Fruit fly (Drosophila melanogaster) whole organism, embryonic: ENCODE data around the gene CG31549.

Experiments
- CG10366 ChIP-seq: fragments of 200-800 bp; sonication (Bioruptor generic); IDR thresholded peaks from 2 replicates; pipeline ENCODE4 v1.3.6; 2022; ENCODE audit warnings: missing biosample characterization, missing genetic modification characterization
- CG12659 ChIP-seq: fragments of 200-800 bp; sonication (Bioruptor generic); optimal IDR thresholded peaks from 3 replicates; lab custom pipeline; 2017; ENCODE audit warnings: mild to moderate bottlenecking, missing biosample characterization, missing genetic modification reagents, missing genetic modification characterization
- CG14667 ChIP-seq: fragments of 200-800 bp; sonication (Bioruptor generic); IDR thresholded peaks from 2 replicates; pipeline ENCODE4 v1.3.6; 2022; ENCODE audit warnings: missing biosample characterization, missing genetic modification characterization
- CG14710 ChIP-seq: fragments of 200-800 bp; sonication (Bioruptor generic); optimal IDR thresholded peaks from 3 replicates; lab custom pipeline; 2019; ENCODE audit warnings: missing biosample characterization, mild to moderate bottlenecking, missing genetic modification characterization, moderate library complexity
- CG1529 ChIP-seq: fragments of 200-800 bp; sonication (Bioruptor generic); optimal IDR thresholded peaks from 3 replicates; lab custom pipeline; 2018; ENCODE audit warnings: missing biosample characterization, missing genetic modification characterization
- CG15514 ChIP-seq: fragments of 200-800 bp; sonication (Bioruptor generic); optimal IDR thresholded peaks from 3 replicates; lab custom pipeline; 2017; ENCODE audit warnings: missing biosample characterization, missing genetic modification characterization, mild to moderate bottlenecking, moderate library complexity, missing genetic modification reagents
- CG17328 ChIP-seq: fragments of 200-800 bp; sonication (Bioruptor generic); IDR thresholded peaks from 2 replicates; pipeline ENCODE4 v1.3.6; 2022; ENCODE audit warnings: missing biosample characterization, missing genetic modification characterization
- CG17568 ChIP-seq: fragments of 200-800 bp; sonication (Bioruptor generic); optimal IDR thresholded peaks from 2 replicates; lab custom pipeline; 2018; ENCODE audit warnings: missing biosample characterization, mild to moderate bottlenecking, missing genetic modification characterization, moderate library complexity
- CG17802 ChIP-seq: fragments of 200-800 bp; sonication (Bioruptor generic); optimal IDR thresholded peaks from 2 replicates; lab custom pipeline; 2018; ENCODE audit warnings: missing biosample characterization, mild to moderate bottlenecking, missing genetic modification characterization, moderate library complexity
- CG17829 ChIP-seq: fragments of 200-800 bp; optimal IDR thresholded peaks from 2 replicates; lab custom pipeline; 2019; ENCODE audit warnings: missing biosample characterization, mild to moderate bottlenecking, missing genetic modification characterization, moderate library complexity
- CG17912 ChIP-seq: fragments of 200-800 bp; sonication (Bioruptor generic); optimal IDR thresholded peaks from 2 replicates; lab custom pipeline; 2018; ENCODE audit warnings: missing biosample characterization, mild to moderate bottlenecking, missing genetic modification characterization
- CG2129 ChIP-seq: fragments of 200-800 bp; sonication (Bioruptor generic); IDR thresholded peaks from 2 replicates; pipeline ENCODE4 v1.3.6; 2022; ENCODE audit warnings: missing biosample characterization, missing genetic modification characterization; ENCODE audit not compliant: partially characterized antibody
- CG2678 ChIP-seq: fragments of 200-800 bp; sonication (Bioruptor generic); optimal IDR thresholded peaks from 3 replicates; lab custom pipeline; 2019; ENCODE audit warnings: missing biosample characterization, mild to moderate bottlenecking, missing genetic modification characterization, moderate library complexity
- CG30403 ChIP-seq: fragments of 200-800 bp; sonication (Bioruptor generic); optimal IDR thresholded peaks from 3 replicates; lab custom pipeline; 2016; ENCODE audit warnings: missing biosample characterization, missing genetic modification characterization
- CG32532 ChIP-seq: fragments of 200-800 bp; sonication (Bioruptor generic); IDR thresholded peaks from 2 replicates; pipeline ENCODE4 v1.3.6; 2022; ENCODE audit warnings: missing biosample characterization, missing genetic modification characterization
- CG4424 ChIP-seq: fragments of 200-800 bp; sonication (Bioruptor generic); optimal IDR thresholded peaks from 3 replicates; lab custom pipeline; 2016; ENCODE audit warnings: missing biosample characterization, missing genetic modification characterization
- CG5245 ChIP-seq: fragments of 200-800 bp; sonication (Bioruptor generic); optimal IDR thresholded peaks from 3 replicates; lab custom pipeline; 2016; ENCODE audit warnings: missing biosample characterization, missing genetic modification characterization
- CG6272 ChIP-seq: fragments of 200-800 bp; sonication (Bioruptor generic); IDR thresholded peaks from 2 replicates; pipeline ENCODE4 v1.3.6; 2022; ENCODE audit warnings: missing biosample characterization, missing genetic modification characterization
- CG8290 ChIP-seq, 3 experiments: fragments of 200-800 bp; sonication (Bioruptor generic); optimal IDR thresholded peaks; 2 replicates each; lab custom pipeline; 2016 to 2019; ENCODE audit warnings: missing biosample characterization in 3 of 3, missing genetic modification characterization in 3 of 3, mild to moderate bottlenecking in 2 of 3, moderate library complexity in 1 of 3
- Dip2 ChIP-seq: fragments of 200-800 bp; sonication (Bioruptor generic); IDR thresholded peaks from 2 replicates; pipeline ENCODE4 v1.3.6; 2022; ENCODE audit warnings: missing biosample characterization, missing genetic modification characterization
- Dip3 ChIP-seq: fragments of 200-800 bp; sonication (Bioruptor generic); optimal IDR thresholded peaks from 3 replicates; lab custom pipeline; 2016; ENCODE audit warnings: missing biosample characterization, missing genetic modification characterization
- HLH3B ChIP-seq: fragments of 200-800 bp; sonication (Bioruptor generic); IDR thresholded peaks from 2 replicates; pipeline ENCODE4 v1.3.6; 2022; ENCODE audit warnings: missing biosample characterization, missing genetic modification characterization
- HLH54F ChIP-seq: fragments of 200-800 bp; sonication (Bioruptor generic); optimal IDR thresholded peaks from 3 replicates; lab custom pipeline; 2016; ENCODE audit warnings: missing biosample characterization, missing genetic modification characterization
- Hmx ChIP-seq: fragments of 200-800 bp; sonication (Bioruptor generic); optimal IDR thresholded peaks from 2 replicates; lab custom pipeline; 2016; ENCODE audit warnings: missing biosample characterization, missing genetic modification characterization
- Hsf ChIP-seq: fragments of 200-800 bp; sonication (Bioruptor generic); optimal IDR thresholded peaks from 3 replicates; lab custom pipeline; 2016; ENCODE audit warnings: missing biosample characterization, missing genetic modification characterization
- MESR4 ChIP-seq: fragments of 200-800 bp; sonication (Bioruptor generic); optimal IDR thresholded peaks from 2 replicates; lab custom pipeline; 2018; ENCODE audit warnings: missing biosample characterization, mild to moderate bottlenecking, missing genetic modification characterization, moderate library complexity
- NFAT ChIP-seq: fragments of 200-800 bp; sonication (Bioruptor generic); IDR thresholded peaks from 2 replicates; pipeline ENCODE4 v1.3.6; 2022; ENCODE audit warnings: missing biosample characterization, missing genetic modification characterization
- PHDP ChIP-seq: fragments of 200-800 bp; sonication (Bioruptor generic); optimal IDR thresholded peaks from 3 replicates; lab custom pipeline; 2018; ENCODE audit warnings: missing biosample characterization, mild to moderate bottlenecking, missing genetic modification characterization, moderate library complexity
- Rfx ChIP-seq: fragments of 200-800 bp; sonication (Bioruptor generic); IDR thresholded peaks from 2 replicates; pipeline ENCODE4 v1.3.6; 2022; ENCODE audit warnings: missing biosample characterization, missing genetic modification characterization
- Six4 ChIP-seq: fragments of 200-800 bp; sonication (Bioruptor generic); optimal IDR thresholded peaks from 2 replicates; lab custom pipeline; 2016; ENCODE audit warnings: missing biosample characterization, missing genetic modification characterization
- bsh ChIP-seq, 2 experiments: fragments of 200-800 bp; sonication (Bioruptor generic); optimal IDR thresholded peaks; 2 replicates each; lab custom pipeline; 2017 to 2018; ENCODE audit warnings: mild to moderate bottlenecking in 2 of 2, missing biosample characterization in 2 of 2, missing genetic modification characterization in 2 of 2, moderate library complexity in 1 of 2
- caup ChIP-seq: fragments of 200-800 bp; sonication (Bioruptor generic); optimal IDR thresholded peaks from 3 replicates; lab custom pipeline; 2017; ENCODE audit warnings: missing biosample characterization, mild to moderate bottlenecking, missing genetic modification characterization, moderate library complexity; ENCODE audit not compliant: severe bottlenecking
- disco-r ChIP-seq: fragments of 200-800 bp; sonication (Bioruptor generic); optimal IDR thresholded peaks from 2 replicates; lab custom pipeline; 2016; ENCODE audit warnings: missing biosample characterization, missing genetic modification characterization
- emc ChIP-seq: fragments of 200-800 bp; sonication (Bioruptor generic); optimal IDR thresholded peaks from 2 replicates; lab custom pipeline; 2016; ENCODE audit warnings: missing biosample characterization, missing genetic modification characterization
- eve ChIP-seq, 2 experiments: fragments of >200 bp; optimal IDR thresholded peaks; 2 replicates each; lab custom pipeline; 2017; ENCODE audit warnings: missing biosample characterization in 2 of 2, missing genetic modification characterization in 2 of 2
- fd96Cb ChIP-seq: fragments of 200-800 bp; sonication (Bioruptor generic); optimal IDR thresholded peaks from 2 replicates; lab custom pipeline; 2018; ENCODE audit warnings: missing biosample characterization, mild to moderate bottlenecking, missing genetic modification characterization, moderate library complexity
- gro ChIP-seq: fragments of 200-800 bp; sonication (Bioruptor generic); optimal IDR thresholded peaks from 2 replicates; lab custom pipeline; 2016; ENCODE audit warnings: missing biosample characterization, missing genetic modification characterization
- h ChIP-seq: fragments of >200 bp; optimal IDR thresholded peaks from 2 replicates; lab custom pipeline; 2017
- jigr1 ChIP-seq: fragments of 200-800 bp; sonication (Bioruptor generic); IDR thresholded peaks from 3 replicates; pipeline ENCODE4 v1.3.6; 2022; ENCODE audit warnings: missing biosample characterization, missing genetic modification characterization
- lilli ChIP-seq: fragments of 200-800 bp; sonication (Bioruptor generic); optimal IDR thresholded peaks from 3 replicates; lab custom pipeline; 2016; ENCODE audit warnings: missing biosample characterization, missing genetic modification characterization
- salm ChIP-seq: fragments of 200-800 bp; sonication (Bioruptor generic); optimal IDR thresholded peaks from 2 replicates; lab custom pipeline; 2018; ENCODE audit warnings: missing biosample characterization, mild to moderate bottlenecking, missing genetic modification characterization
- sd ChIP-seq: fragments of 200-800 bp; sonication (Bioruptor generic); optimal IDR thresholded peaks from 3 replicates; lab custom pipeline; 2018; ENCODE audit warnings: missing biosample characterization, mild to moderate bottlenecking, missing genetic modification characterization, moderate library complexity
- seq ChIP-seq: fragments of 200-800 bp; sonication (Bioruptor generic); IDR thresholded peaks from 2 replicates; pipeline ENCODE4 v1.3.6; 2022; ENCODE audit warnings: missing biosample characterization, missing genetic modification characterization
- so ChIP-seq: fragments of 200-800 bp; sonication (Bioruptor generic); IDR thresholded peaks from 3 replicates; pipeline ENCODE4 v1.3.6; 2022; ENCODE audit warnings: missing biosample characterization, missing genetic modification characterization
- sqz ChIP-seq: fragments of 200-800 bp; sonication (Bioruptor generic); optimal IDR thresholded peaks from 3 replicates; lab custom pipeline; 2018; ENCODE audit warnings: missing biosample characterization, mild to moderate bottlenecking, missing genetic modification characterization
- tgo ChIP-seq: fragments of 200-800 bp; sonication (Bioruptor generic); IDR thresholded peaks from 3 replicates; pipeline ENCODE4 v1.3.6; 2022; ENCODE audit warnings: missing biosample characterization, missing genetic modification characterization
- tup ChIP-seq: fragments of 200-800 bp; sonication (Bioruptor generic); optimal IDR thresholded peaks from 2 replicates; lab custom pipeline; 2016; ENCODE audit warnings: missing biosample characterization, mild to moderate bottlenecking, missing genetic modification characterization, moderate library complexity
- vfl ChIP-seq: fragments of 200-800 bp; sonication (Bioruptor generic); optimal IDR thresholded peaks from 2 replicates; lab custom pipeline; 2016; ENCODE audit warnings: missing biosample characterization, missing genetic modification characterization
- vnd ChIP-seq: fragments of 200-800 bp; sonication (Bioruptor generic); IDR thresholded peaks from 3 replicates; pipeline ENCODE4 v1.3.6; 2022; ENCODE audit warnings: missing biosample characterization, missing genetic modification characterization; ENCODE audit not compliant: partially characterized antibody
- wek ChIP-seq: fragments of 200-800 bp; sonication (Bioruptor generic); optimal IDR thresholded peaks from 3 replicates; lab custom pipeline; 2018; ENCODE audit warnings: missing biosample characterization, mild to moderate bottlenecking, missing genetic modification characterization, moderate library complexity

Gene CG31549

DNA sequence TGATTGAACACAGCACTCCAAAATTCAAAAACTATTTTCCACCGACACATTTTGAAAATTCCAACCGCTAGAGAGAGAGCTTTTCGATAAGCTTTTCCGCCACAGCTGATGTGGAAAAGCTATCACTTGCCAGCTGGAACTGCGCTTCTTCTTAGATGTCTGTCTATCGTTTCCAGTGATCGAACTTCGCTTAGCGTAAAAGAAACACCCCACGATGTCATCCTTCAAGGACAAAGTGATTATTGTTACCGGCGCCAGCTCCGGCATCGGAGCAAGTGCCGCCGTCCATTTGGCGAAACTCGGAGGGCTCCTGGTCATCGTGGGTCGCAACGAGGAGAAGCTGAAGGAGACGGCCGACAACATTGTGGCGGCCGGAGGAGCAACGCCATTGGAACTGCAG lies at the start of gene CG31549 (continued):
- TF ChIP-seq wek (no peak), Hsf (no peak), salm (tag; lab: Kevin White, UChicago) (no peak), disco-r (GFP tag; lab: Kevin White, UChicago) (no peak), CG1529 (GFP tag; lab: Kevin White, UChicago) (no peak), vnd (GFP tag; lab: Robert Waterston, UW) (no peak), h (lab: Kevin White, UChicago) (no peak), CG2678 (no peak), Hmx (GFP tag; lab: Kevin White, UChicago) (no peak), MESR4 (peak; percentile 39), CG8290 (GFP tag; optimal IDR thresholded peaks at IDR 0.05; lab: Kevin White, UChicago) (no peak), CG8290 (tag; optimal IDR thresholded peaks at IDR 0.05; lab: Kevin White, UChicago) (no peak), Six4 (GFP tag; lab: Kevin White, UChicago) (no peak), CG17802 (tag; lab: Kevin White, UChicago) (no peak), CG14710 (tag; lab: Kevin White, UChicago) (no peak), Dip2 (no peak), so (GFP tag; lab: Robert Waterston, UW) (no peak), CG5245 (GFP tag; lab: Kevin White, UChicago) (no peak)
- TF ChIP-seq, all 482 proteins: peak for 19

DNA sequence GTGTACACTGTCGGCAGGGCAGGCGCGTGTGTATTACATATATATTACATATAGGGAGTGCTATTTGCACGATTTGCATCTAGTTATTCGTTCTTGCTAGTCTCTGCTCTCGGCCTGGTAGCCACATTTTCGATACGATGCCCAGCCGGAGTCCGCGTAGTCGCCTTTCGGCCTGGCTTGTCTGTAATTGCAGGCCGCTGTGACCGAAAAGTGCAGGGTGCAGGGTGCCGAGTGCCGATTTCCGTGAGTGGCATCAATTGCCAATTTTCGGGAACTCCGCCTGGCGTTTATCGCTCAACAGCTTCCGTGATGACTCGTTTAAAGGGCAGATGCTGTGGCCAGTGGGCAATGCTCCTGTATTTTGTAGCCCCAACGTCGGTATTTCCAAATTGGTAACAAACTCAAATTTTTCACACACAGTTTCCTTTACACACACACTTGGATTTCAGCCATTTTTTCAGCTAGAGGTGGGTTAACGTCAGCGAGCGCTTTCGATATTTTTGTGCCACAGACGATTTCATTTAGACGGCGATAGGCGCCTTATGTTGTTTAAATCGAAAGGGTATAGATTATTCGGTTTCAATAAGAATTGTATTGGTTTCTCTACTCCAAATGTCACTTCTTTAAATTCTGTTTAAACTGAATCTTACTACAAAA lies 44.0 kb upstream of the CG31549 start, which contains the start of gene CG2926:
Gene CG2926, minus strand, starts transcription at position 518 of the 657 bp plus-strand sequence.
- peak; percentile 62 for TF ChIP-seq CG12659 (GFP tag; lab: Kevin White, UChicago)
- TF ChIP-seq CG6272 (GFP tag; lab: Robert Waterston, UW), result peak; percentile 62
- no peak for TF ChIP-seq sd (tag; lab: Kevin White, UChicago)
- TF ChIP-seq HLH3B (GFP tag; lab: Robert Waterston, UW), result 0 out of 2 replicates have a peak, but pooled peaks have one; percentile 6
- TF ChIP-seq CG32532 (GFP tag; lab: Robert Waterston, UW), result peak; percentile 64
- TF ChIP-seq Rfx (GFP tag; lab: Robert Waterston, UW), result peak; percentile 78
- TF ChIP-seq eve (GFP tag; optimal IDR thresholded peaks at IDR 0.05; lab: Kevin White, UChicago), result no peak
- no peak for TF ChIP-seq CG17328 (GFP tag; lab: Robert Waterston, UW)
- TF ChIP-seq bsh (GFP tag; optimal IDR thresholded peaks at IDR 0.05; lab: Kevin White, UChicago), result no peak
- peak; percentile 69 for TF ChIP-seq lilli
- TF ChIP-seq tgo (GFP tag; lab: Robert Waterston, UW), result no peak; the same call in 2 of the 3 replicates
- no peak for TF ChIP-seq gro (GFP tag; lab: Kevin White, UChicago)
- no peak for TF ChIP-seq fd96Cb (tag; lab: Kevin White, UChicago)
- TF ChIP-seq CG4424 (GFP tag; lab: Kevin White, UChicago), result no peak
- no peak for TF ChIP-seq so (GFP tag; lab: Robert Waterston, UW)
- no peak for TF ChIP-seq jigr1 (GFP tag; lab: Robert Waterston, UW)
- peak; percentile 38 for TF ChIP-seq vfl (GFP tag; lab: Kevin White, UChicago)
- TF ChIP-seq CG2129 (GFP tag; lab: Robert Waterston, UW), result peak; percentile 68
- TF ChIP-seq CG17568, result no peak
- TF ChIP-seq CG15514 (GFP tag; lab: Kevin White, UChicago), result peak; percentile 63
- TF ChIP-seq tup (GFP tag; lab: Kevin White, UChicago), result no peak
- no peak for TF ChIP-seq CG14667 (GFP tag; lab: Robert Waterston, UW)
- TF ChIP-seq Dip3 (GFP tag; lab: Kevin White, UChicago), result no peak
- TF ChIP-seq emc (GFP tag; lab: Kevin White, UChicago), result peak; percentile 13
- peak; percentile 35 for TF ChIP-seq CG17912 (GFP tag; lab: Kevin White, UChicago)
- no peak for TF ChIP-seq CG10366 (GFP tag; lab: Robert Waterston, UW)
- no peak for TF ChIP-seq PHDP
- TF ChIP-seq CG17829 (tag; lab: Kevin White, UChicago), result peak; percentile 57
- no peak for TF ChIP-seq sqz (GFP tag; lab: Kevin White, UChicago)
- no peak for TF ChIP-seq CG30403 (GFP tag; lab: Kevin White, UChicago)
- TF ChIP-seq caup (GFP tag; lab: Kevin White, UChicago), result peak; percentile 9
- TF ChIP-seq seq (GFP tag; lab: Robert Waterston, UW), result no peak
- TF ChIP-seq NFAT, result peak; percentile 56
- TF ChIP-seq HLH54F (GFP tag; lab: Kevin White, UChicago), result peak; percentile 46
